Fruit fly (Drosophila melanogaster) whole organism, wandering third instar larva: ENCODE data around the gene RpS13.
A peak's percentile ranks its signal among the peaks of the same experiment; 100 is the strongest.

Source experiments
- Abd-B ChIP-seq: fragments of >200 bp; optimal IDR thresholded peaks from 2 replicates; lab custom pipeline; 2017; ENCODE audit warnings: missing biosample characterization, missing genetic modification characterization
- CG32264 ChIP-seq: fragments of 200-800 bp; sonication (Bioruptor generic); optimal IDR thresholded peaks from 2 replicates; lab custom pipeline; 2016; ENCODE audit warnings: missing biosample characterization, missing genetic modification characterization
- CG9705 ChIP-seq: fragments of 200-800 bp; sonication (Bioruptor generic); optimal IDR thresholded peaks from 2 replicates; lab custom pipeline; 2018; ENCODE audit warnings: missing biosample characterization, mild to moderate bottlenecking, missing genetic modification characterization
- CrebA ChIP-seq: fragments of 200-800 bp; sonication (Bioruptor generic); optimal IDR thresholded peaks from 2 replicates; lab custom pipeline; 2016; ENCODE audit warnings: missing biosample characterization, mild to moderate bottlenecking, missing genetic modification characterization, borderline replicate concordance
- Dfd ChIP-seq: fragments of >200 bp; optimal IDR thresholded peaks from 2 replicates; lab custom pipeline; 2017; ENCODE audit warnings: missing biosample characterization, missing genetic modification characterization
- Dif ChIP-seq: fragments of 200-275, 200-300 bp; sonication (Bioruptor generic); optimal IDR thresholded peaks from 2 replicates; lab custom pipeline; 2018; ENCODE audit warnings: missing biosample characterization, missing genetic modification characterization; ENCODE audit not compliant: partially characterized antibody
- GATAd ChIP-seq: sonication (Bioruptor generic); optimal IDR thresholded peaks from 2 replicates; lab custom pipeline; 2016; ENCODE audit warnings: missing biosample characterization, missing genetic modification characterization
- HLH106 ChIP-seq: fragments of 200-800 bp; optimal IDR thresholded peaks from 3 replicates; lab custom pipeline; 2019; ENCODE audit warnings: missing biosample characterization, mild to moderate bottlenecking, missing genetic modification characterization, moderate library complexity
- Hnf4 ChIP-seq: fragments of 200-800 bp; sonication (Bioruptor generic); optimal IDR thresholded peaks from 2 replicates; lab custom pipeline; 2016; ENCODE audit warnings: missing biosample characterization, mild to moderate bottlenecking, missing genetic modification characterization
- Hr78 ChIP-seq: fragments of >200 bp; optimal IDR thresholded peaks from 2 replicates; lab custom pipeline; 2017; ENCODE audit warnings: missing biosample characterization, missing genetic modification characterization
- Hr83 ChIP-seq: fragments of 200-300 bp; sonication (Bioruptor generic); optimal IDR thresholded peaks from 2 replicates; lab custom pipeline; 2016; ENCODE audit warnings: missing biosample characterization, mild to moderate bottlenecking, missing genetic modification characterization, moderate library complexity; ENCODE audit not compliant: poor library complexity, severe bottlenecking
- Jra ChIP-seq: sonication (Bioruptor generic); optimal IDR thresholded peaks from 2 replicates; lab custom pipeline; 2016; ENCODE audit warnings: missing biosample characterization, missing genetic modification characterization
- Mio ChIP-seq: sonication (Bioruptor generic); optimal IDR thresholded peaks from 2 replicates; lab custom pipeline; 2016; ENCODE audit warnings: missing biosample characterization, missing genetic modification characterization
- Myc ChIP-seq: fragments of >200 bp; optimal IDR thresholded peaks from 2 replicates; lab custom pipeline; 2017
- N ChIP-seq: fragments of >200 bp; optimal IDR thresholded peaks from 2 replicates; lab custom pipeline; 2018; ENCODE audit warnings: missing biosample characterization, missing external identifiers, missing genetic modification characterization
- OdsH ChIP-seq: fragments of 200-800 bp; sonication (Bioruptor generic); optimal IDR thresholded peaks from 2 replicates; lab custom pipeline; 2016; ENCODE audit warnings: missing biosample characterization, mild to moderate bottlenecking, missing genetic modification characterization
- Rel ChIP-seq, 2 experiments: fragments of 200-800 bp; sonication (Bioruptor generic) in 1 of 2; optimal IDR thresholded peaks; 2 replicates in 1 of 2; 3 replicates in 1 of 2; lab custom pipeline; 2016 to 2019; ENCODE audit warnings: mild to moderate bottlenecking in 2 of 2, missing biosample characterization in 2 of 2, missing genetic modification characterization in 2 of 2, moderate library complexity in 1 of 2
- Sp1 ChIP-seq: fragments of 200-800 bp; sonication (Bioruptor generic); optimal IDR thresholded peaks from 3 replicates; lab custom pipeline; 2019; ENCODE audit warnings: missing biosample characterization, mild to moderate bottlenecking, missing genetic modification characterization, moderate library complexity
- Vsx2 ChIP-seq: fragments of 200-300, 225-300 bp; sonication (Bioruptor generic); optimal IDR thresholded peaks from 2 replicates; lab custom pipeline; 2018; ENCODE audit warnings: missing biosample characterization, missing genetic modification characterization; ENCODE audit not compliant: partially characterized antibody
- br ChIP-seq: fragments of 200-800 bp; sonication (Bioruptor generic); optimal IDR thresholded peaks from 2 replicates; lab custom pipeline; 2016; ENCODE audit warnings: missing biosample characterization, missing genetic modification characterization
- brk ChIP-seq: fragments of 200-800 bp; sonication (Bioruptor generic); optimal IDR thresholded peaks from 2 replicates; lab custom pipeline; 2016; ENCODE audit warnings: missing biosample characterization, mild to moderate bottlenecking, missing genetic modification characterization
- dl ChIP-seq, 2 experiments: fragments of 175-275, 200-275 bp in 1 of 2; fragments of 200-275 bp in 1 of 2; sonication (Bioruptor generic); optimal IDR thresholded peaks; lab custom pipeline; 2018; ENCODE audit warnings: mild to moderate bottlenecking in 2 of 2, missing biosample characterization in 2 of 2, missing genetic modification characterization in 2 of 2, moderate library complexity in 2 of 2; ENCODE audit not compliant: partially characterized antibody in 2 of 2, insufficient read depth in 1 of 2
- dmrt93B ChIP-seq: fragments of 200-800 bp; sonication (Bioruptor generic); optimal IDR thresholded peaks from 2 replicates; lab custom pipeline; 2018; ENCODE audit warnings: missing biosample characterization, mild to moderate bottlenecking, missing genetic modification characterization
- dsf ChIP-seq: sonication (Bioruptor generic); optimal IDR thresholded peaks from 2 replicates; lab custom pipeline; 2016; ENCODE audit warnings: missing biosample characterization, missing genetic modification characterization, borderline replicate concordance
- ey ChIP-seq: fragments of 200-800 bp; sonication (Bioruptor generic); optimal IDR thresholded peaks from 2 replicates; lab custom pipeline; 2016; ENCODE audit warnings: missing biosample characterization, missing genetic modification characterization
- foxo ChIP-seq, 2 experiments: fragments of 200-800 bp; sonication (Bioruptor generic); optimal IDR thresholded peaks; 2 replicates in 1 of 2; 3 replicates in 1 of 2; lab custom pipeline; 2016 to 2017; ENCODE audit warnings: missing biosample characterization in 2 of 2, missing genetic modification characterization in 2 of 2
- fru ChIP-seq: fragments of 200-800 bp; sonication (Bioruptor generic); optimal IDR thresholded peaks from 3 replicates; lab custom pipeline; 2016; ENCODE audit warnings: missing biosample characterization, mild to moderate bottlenecking, missing genetic modification characterization
- h ChIP-seq: fragments of 200-800 bp; sonication (Bioruptor generic); optimal IDR thresholded peaks from 3 replicates; lab custom pipeline; 2016; ENCODE audit warnings: missing biosample characterization, mild to moderate bottlenecking, missing genetic modification characterization
- jim ChIP-seq: fragments of 175-275, 200-325 bp; sonication (Bioruptor generic); optimal IDR thresholded peaks from 2 replicates; lab custom pipeline; 2016; ENCODE audit warnings: missing biosample characterization, mild to moderate bottlenecking, missing genetic modification characterization
- lola ChIP-seq: fragments of >200 bp; optimal IDR thresholded peaks from 2 replicates; lab custom pipeline; 2017; ENCODE audit warnings: missing biosample characterization, missing genetic modification characterization
- pan ChIP-seq: fragments of >200 bp; optimal IDR thresholded peaks from 2 replicates; lab custom pipeline; 2017
- psq ChIP-seq: fragments of 200-800 bp; sonication (Bioruptor generic); optimal IDR thresholded peaks from 3 replicates; lab custom pipeline; 2017; ENCODE audit warnings: missing biosample characterization, mild to moderate bottlenecking, missing genetic modification characterization, moderate library complexity
- rgr ChIP-seq: fragments of 200-800 bp; sonication (Bioruptor generic); optimal IDR thresholded peaks from 3 replicates; lab custom pipeline; 2016; ENCODE audit warnings: missing biosample characterization, mild to moderate bottlenecking, missing genetic modification characterization
- sage ChIP-seq: fragments of 200-800 bp; sonication (Bioruptor generic); optimal IDR thresholded peaks from 2 replicates; lab custom pipeline; 2016; ENCODE audit warnings: missing biosample characterization, mild to moderate bottlenecking, missing genetic modification characterization
- sv ChIP-seq: fragments of 200-800 bp; sonication (Bioruptor generic); optimal IDR thresholded peaks from 3 replicates; lab custom pipeline; 2016; ENCODE audit warnings: missing biosample characterization, missing genetic modification characterization
- tai ChIP-seq: sonication (Bioruptor generic); optimal IDR thresholded peaks from 2 replicates; lab custom pipeline; 2016; ENCODE audit warnings: missing biosample characterization, missing genetic modification characterization
- usp ChIP-seq: fragments of >200 bp; optimal IDR thresholded peaks from 2 replicates; lab custom pipeline; 2017; ENCODE audit warnings: missing biosample characterization, missing genetic modification characterization
- woc ChIP-seq: sonication (Bioruptor generic); optimal IDR thresholded peaks from 2 replicates; lab custom pipeline; 2016; ENCODE audit warnings: missing biosample characterization, mild to moderate bottlenecking, missing genetic modification characterization

RpS13 gene

dm6 chr2L:8371354-8371937, 7.0 kb upstream of the RpS13 start:
- TF ChIP-seq Dfd (GFP tag; lab: Kevin White, UChicago), result no peak

dm6 chr2L:8370364-8371326, 6.2 kb upstream of the RpS13 start, which contains the start of gene CG17292:
Gene CG17292 (plus strand): TSS chr2L:8370454.
- TF ChIP-seq Dif (GFP tag; lab: Kevin White, UChicago) (peak; percentile 87), Hnf4 (peak; percentile 55), br (GFP tag; lab: Kevin White, UChicago) (peak; percentile 15), OdsH (GFP tag; lab: Kevin White, UChicago) (peak; percentile 68), rgr (GFP tag; lab: Kevin White, UChicago) (peak; percentile 49), foxo (GFP tag; optimal IDR thresholded peaks at IDR 0.05; lab: Kevin White, UChicago) (peak in 1 of 2 experiments; percentile 17), Rel (GFP tag; optimal IDR thresholded peaks at IDR 0.05; lab: Kevin White, UChicago) (no peak), Rel (tag; optimal IDR thresholded peaks at IDR 0.05; lab: Kevin White, UChicago) (peak; percentile 48), psq (GFP tag; lab: Kevin White, UChicago) (no peak), pan (lab: Kevin White, UChicago) (no peak), Hr83 (peak; percentile 3), dsf (GFP tag; lab: Kevin White, UChicago) (no peak), h (GFP tag; lab: Kevin White, UChicago) (peak; percentile 41), Vsx2 (peak; percentile 98)

- no peak for TF ChIP-seq Rel (GFP tag; optimal IDR thresholded peaks at IDR 0.05; lab: Kevin White, UChicago)
- TF ChIP-seq Rel (tag; optimal IDR thresholded peaks at IDR 0.05; lab: Kevin White, UChicago), result peak; percentile 31
- no peak for TF ChIP-seq sv
- no peak for TF ChIP-seq OdsH (GFP tag; lab: Kevin White, UChicago)
- TF ChIP-seq Vsx2, result no peak
- peak; percentile 54 for TF ChIP-seq dsf (GFP tag; lab: Kevin White, UChicago)
- TF ChIP-seq Mio (GFP tag; lab: Kevin White, UChicago), result no peak
- TF ChIP-seq CG9705, result peak; percentile 19
- no peak for TF ChIP-seq Dif (GFP tag; lab: Kevin White, UChicago)
- no peak for TF ChIP-seq dmrt93B (GFP tag; lab: Kevin White, UChicago)
- no peak for TF ChIP-seq CrebA (GFP tag; lab: Kevin White, UChicago)
- peak; percentile 4 for TF ChIP-seq ey
- no peak for TF ChIP-seq psq (GFP tag; lab: Kevin White, UChicago)
- no peak for TF ChIP-seq Hr78 (GFP tag; lab: Kevin White, UChicago)
- TF ChIP-seq Sp1 (GFP tag; lab: Kevin White, UChicago), result peak; percentile 33
- TF ChIP-seq Hr83, result no peak
- peak; percentile 88 for TF ChIP-seq N (GFP tag; lab: Kevin White, UChicago)
- TF ChIP-seq CG32264 (GFP tag; lab: Kevin White, UChicago), result no peak
- peak; percentile 23 for TF ChIP-seq fru (GFP tag; lab: Kevin White, UChicago)
- TF ChIP-seq woc (GFP tag; lab: Kevin White, UChicago), result peak; percentile 59
- TF ChIP-seq jim (GFP tag; lab: Kevin White, UChicago), result no peak
- no peak for TF ChIP-seq GATAd (GFP tag; lab: Kevin White, UChicago)
- peak; percentile 81 for TF ChIP-seq brk (GFP tag; lab: Kevin White, UChicago)
- TF ChIP-seq dl (GFP tag; optimal IDR thresholded peaks at IDR 0.05; lab: Kevin White, UChicago; ENCODE audit: insufficient read depth in 1 of 2, partially characterized antibody in 2 of 2), result no peak
- TF ChIP-seq Abd-B (GFP tag; lab: Kevin White, UChicago), result no peak
- TF ChIP-seq rgr (GFP tag; lab: Kevin White, UChicago), result peak; percentile 38
- peak; percentile 49 for TF ChIP-seq HLH106
- TF ChIP-seq Myc, result no peak
- TF ChIP-seq h (GFP tag; lab: Kevin White, UChicago), result peak; percentile 55
- no peak for TF ChIP-seq tai
- TF ChIP-seq usp (GFP tag; lab: Kevin White, UChicago), result no peak
- no peak for TF ChIP-seq Dfd (GFP tag; lab: Kevin White, UChicago)
- TF ChIP-seq sage (GFP tag; lab: Kevin White, UChicago), result peak; percentile 23
- TF ChIP-seq br (GFP tag; lab: Kevin White, UChicago), result no peak
- TF ChIP-seq foxo (GFP tag; optimal IDR thresholded peaks at IDR 0.05; lab: Kevin White, UChicago), result peak in 1 of 2 experiments; percentile 23
- peak; percentile 53 for TF ChIP-seq Hnf4
- TF ChIP-seq lola (GFP tag; lab: Kevin White, UChicago), result no peak
- peak; percentile 63 for TF ChIP-seq Jra (GFP tag; lab: Kevin White, UChicago)
- TF ChIP-seq pan (lab: Kevin White, UChicago), result no peak
Observed at dm6 chr2L:8365701-8366643, 1.5 kb upstream of the RpS13 start, which contains the start of gene Pp2A-29B. Gene Pp2A-29B (plus strand): TSS chr2L:8366038.
